Fruit fly (Drosophila melanogaster): ENCODE measurements around the gene CG32032.

The CG32032 gene

dm6 chr3L:9074285-9074684 is 18.6 kb upstream of the CG32032 start, which contains the start of gene teq:
teq (plus strand) TSS chr3L:9074643.
- TF ChIP-seq CG7045 (GFP tag; optimal IDR thresholded peaks at IDR 0.05) (no peak), cic (GFP tag; optimal IDR thresholded peaks at IDR 0.05) (peak; percentile 22), kay (GFP tag; ENCODE audit: borderline replicate concordance) (peak; percentile 85)

- TF ChIP-seq Hr96 (GFP tag; optimal IDR thresholded peaks at IDR 0.05) (no peak), Crg-1 (GFP tag; optimal IDR thresholded peaks at IDR 0.05) (no peak), CG33017 (tag; optimal IDR thresholded peaks at IDR 0.05) (no peak), cnc (optimal IDR thresholded peaks at IDR 0.05) (no peak), CG14711 (tag; optimal IDR thresholded peaks at IDR 0.05) (no peak), tj (GFP tag; optimal IDR thresholded peaks at IDR 0.05) (no peak), CG7101 (tag; optimal IDR thresholded peaks at IDR 0.05) (no peak), CG5204 (GFP tag; optimal IDR thresholded peaks at IDR 0.05) (no peak), CG7045 (GFP tag; optimal IDR thresholded peaks at IDR 0.05) (no peak), pad (GFP tag; optimal IDR thresholded peaks at IDR 0.05) (no peak), Mnt (GFP tag; optimal IDR thresholded peaks at IDR 0.05) (no peak), CG12768 (GFP tag; optimal IDR thresholded peaks at IDR 0.05) (no peak), kay (GFP tag; ENCODE audit: borderline replicate concordance) (no peak), toe (GFP tag; optimal IDR thresholded peaks at IDR 0.05) (no peak), ovo (GFP tag; optimal IDR thresholded peaks at IDR 0.05) (no peak), CG1620 (GFP tag; optimal IDR thresholded peaks at IDR 0.05) (no peak), bab1 (GFP tag; optimal IDR thresholded peaks at IDR 0.05) (no peak), CG11617 (GFP tag; optimal IDR thresholded peaks at IDR 0.05) (no peak)
Observed at dm6 chr3L:9074882-9075281, 18.0 kb upstream of the CG32032 start.

dm6 chr3L:9094980-9095425 is 2.1 kb downstream of the CG32032 start:
- peak; percentile 63 for TF ChIP-seq kay (GFP tag; ENCODE audit: borderline replicate concordance)
- no peak for TF ChIP-seq tj (GFP tag; optimal IDR thresholded peaks at IDR 0.05)
- TF ChIP-seq cnc (optimal IDR thresholded peaks at IDR 0.05): no peak

- TF ChIP-seq Hr96 (GFP tag; optimal IDR thresholded peaks at IDR 0.05) (peak; percentile 54), Mnt (GFP tag; optimal IDR thresholded peaks at IDR 0.05) (peak; percentile 81), tj (GFP tag; optimal IDR thresholded peaks at IDR 0.05) (no peak), CG1620 (GFP tag; optimal IDR thresholded peaks at IDR 0.05) (no peak), CG7101 (tag; optimal IDR thresholded peaks at IDR 0.05) (peak; percentile 27), CG5204 (GFP tag; optimal IDR thresholded peaks at IDR 0.05) (no peak), CG12768 (GFP tag; optimal IDR thresholded peaks at IDR 0.05) (peak; percentile 53), cnc (optimal IDR thresholded peaks at IDR 0.05) (no peak), Crg-1 (GFP tag; optimal IDR thresholded peaks at IDR 0.05) (no peak), toe (GFP tag; optimal IDR thresholded peaks at IDR 0.05) (no peak), ovo (GFP tag; optimal IDR thresholded peaks at IDR 0.05) (no peak), CG11617 (GFP tag; optimal IDR thresholded peaks at IDR 0.05) (peak; percentile 16), CG7045 (GFP tag; optimal IDR thresholded peaks at IDR 0.05) (peak; percentile 3), CG14711 (tag; optimal IDR thresholded peaks at IDR 0.05) (peak; percentile 6), cic (GFP tag; optimal IDR thresholded peaks at IDR 0.05) (peak; percentile 98), bab1 (GFP tag; optimal IDR thresholded peaks at IDR 0.05) (no peak), CG33017 (tag; optimal IDR thresholded peaks at IDR 0.05) (peak; percentile 80), Clk (GFP tag; optimal IDR thresholded peaks at IDR 0.05) (peak; percentile 65), pad (GFP tag; optimal IDR thresholded peaks at IDR 0.05) (no peak), kay (GFP tag; ENCODE audit: borderline replicate concordance) (peak; percentile 80)
Observed at dm6 chr3L:9095704-9096103, 2.9 kb downstream of the CG32032 start.

- TF ChIP-seq Clk (GFP tag; optimal IDR thresholded peaks at IDR 0.05) (no peak), Hr96 (GFP tag; optimal IDR thresholded peaks at IDR 0.05) (peak; percentile 20), CG7101 (tag; optimal IDR thresholded peaks at IDR 0.05) (no peak), ovo (GFP tag; optimal IDR thresholded peaks at IDR 0.05) (no peak), cic (GFP tag; optimal IDR thresholded peaks at IDR 0.05) (peak; percentile 59), CG12768 (GFP tag; optimal IDR thresholded peaks at IDR 0.05) (peak; percentile 60), kay (GFP tag; ENCODE audit: borderline replicate concordance) (peak; percentile 81), CG11617 (GFP tag; optimal IDR thresholded peaks at IDR 0.05) (no peak), bab1 (GFP tag; optimal IDR thresholded peaks at IDR 0.05) (no peak), cnc (optimal IDR thresholded peaks at IDR 0.05) (no peak), CG7045 (GFP tag; optimal IDR thresholded peaks at IDR 0.05) (no peak), CG14711 (tag; optimal IDR thresholded peaks at IDR 0.05) (no peak), toe (GFP tag; optimal IDR thresholded peaks at IDR 0.05) (no peak), CG33017 (tag; optimal IDR thresholded peaks at IDR 0.05) (no peak), Mnt (GFP tag; optimal IDR thresholded peaks at IDR 0.05) (peak; percentile 55), CG1620 (GFP tag; optimal IDR thresholded peaks at IDR 0.05) (no peak), Crg-1 (GFP tag; optimal IDR thresholded peaks at IDR 0.05) (no peak), tj (GFP tag; optimal IDR thresholded peaks at IDR 0.05) (no peak), pad (GFP tag; optimal IDR thresholded peaks at IDR 0.05) (no peak), CG5204 (GFP tag; optimal IDR thresholded peaks at IDR 0.05) (no peak)
Observed at dm6 chr3L:9096648-9097047, 3.8 kb downstream of the CG32032 start, which contains the start of gene CG13315. CG13315 (plus strand) TSS chr3L:9096877.

- no peak for TF ChIP-seq CG14711 (tag; optimal IDR thresholded peaks at IDR 0.05)
- TF ChIP-seq Mnt (GFP tag; optimal IDR thresholded peaks at IDR 0.05): peak; percentile 2
Observed at dm6 chr3L:9113582-9114282, 20.9 kb downstream of the CG32032 start.
